Worm (Caenorhabditis elegans): Measurements from ENCODE around the gene F54E2.5.

Gene F54E2.5

DNA sequence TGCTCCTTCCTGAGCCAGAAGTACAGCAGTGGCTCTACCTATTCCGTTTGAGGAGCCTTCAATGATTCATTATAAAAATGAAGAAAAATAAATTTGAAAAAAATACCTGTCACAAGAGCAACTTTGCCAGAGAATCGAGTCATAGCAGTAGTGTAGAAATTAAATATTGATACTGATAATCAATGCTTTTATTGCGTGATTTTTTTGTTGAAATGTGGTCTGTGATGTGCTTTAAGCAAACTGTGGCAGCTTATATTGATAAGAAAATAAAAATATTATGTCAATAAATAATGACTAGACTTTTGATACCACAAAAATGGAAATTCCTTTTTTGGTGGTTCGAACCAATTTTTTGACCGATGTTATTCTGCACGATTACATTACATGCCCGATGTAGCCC lies 50.8 kb downstream of the F54E2.5 start, which contains the start of gene dhs-14:
Gene dhs-14, minus strand, starts transcription at position 149 of the 400 bp plus-strand sequence.
- TF ChIP-seq pha-4 (GFP tag; IDR thresholded peaks at IDR 0.05) (no peak), pha-4 (tag; optimal IDR thresholded peaks at IDR 0.05) (no peak), daf-16 (GFP tag; optimal IDR thresholded peaks at IDR 0.05) (no peak), daf-16 (tag; optimal IDR thresholded peaks at IDR 0.05) (peak; percentile 76), nhr-28 (tag; optimal IDR thresholded peaks at IDR 0.05) (peak; percentile 92), php-3 (GFP tag; IDR thresholded peaks at IDR 0.05) (0 out of 2 replicates have a peak, but pooled peaks have one; percentile 11), nhr-77 (tag; optimal IDR thresholded peaks at IDR 0.05) (peak; percentile 81), dmd-6 (GFP tag; IDR thresholded peaks at IDR 0.05) (peak; percentile 71), hlh-11 (tag; optimal IDR thresholded peaks at IDR 0.05) (peak; percentile 25), zip-11 (GFP tag; IDR thresholded peaks at IDR 0.05) (no peak), pqm-1 (tag; optimal IDR thresholded peaks at IDR 0.05) (peak; percentile 65)

Measured in whole organism, L4 larva.